Worm (Caenorhabditis elegans) whole organism, young adult: ENCODE measurements around the gene srbc-40.

Experiments used
- B0035.1 ChIP-seq: sonication (generic microtip); optimal IDR thresholded peaks from 2 replicates; lab custom pipeline; 2016; ENCODE audit warnings: missing genetic modification characterization, mild to moderate bottlenecking, missing compliant biosample characterization, missing genotype, missing genetic modification reagents
- B0336.3 ChIP-seq: fragments of 200-800 bp; sonication (Bioruptor generic); IDR thresholded peaks from 2 replicates; pipeline ENCODE4 v1.3.6; 2022; ENCODE audit warnings: missing genetic modification characterization, missing compliant biosample characterization
- F22D6.2 ChIP-seq: sonication (generic microtip); optimal IDR thresholded peaks from 2 replicates; lab custom pipeline; 2016; ENCODE audit warnings: mild to moderate bottlenecking, missing genetic modification characterization, missing compliant biosample characterization
- F57A8.1 ChIP-seq: fragments of 200-800 bp; sonication (Bioruptor generic); optimal IDR thresholded peaks from 2 replicates; lab custom pipeline; 2018; ENCODE audit warnings: mild to moderate bottlenecking, missing genetic modification characterization, moderate library complexity, missing compliant biosample characterization
- F57C9.4 ChIP-seq: sonication (generic microtip); optimal IDR thresholded peaks from 2 replicates; lab custom pipeline; 2017; ENCODE audit warnings: mild to moderate bottlenecking, missing genetic modification characterization, missing compliant biosample characterization
- K11D2.4 ChIP-seq: fragments of 200-800 bp; sonication (Bioruptor generic); IDR thresholded peaks from 2 replicates; pipeline ENCODE4 v1.3.6; 2022; ENCODE audit warnings: missing genetic modification reagents, missing genetic modification characterization, missing compliant biosample characterization
- K12H6.12 ChIP-seq: fragments of 200-800 bp; sonication (Bioruptor generic); optimal IDR thresholded peaks from 2 replicates; lab custom pipeline; 2018; ENCODE audit warnings: mild to moderate bottlenecking, missing genetic modification characterization, missing compliant biosample characterization
- Y53G8AR.9 ChIP-seq: fragments of 200-800 bp; sonication (Bioruptor generic); conservative IDR thresholded peaks from 2 replicates; pipeline ENCODE4 v1.3.6; 2022; ENCODE audit warnings: missing genetic modification reagents, missing genetic modification characterization, missing compliant biosample characterization
- Y79H2A.3 ChIP-seq: fragments of 200-800 bp; sonication (Bioruptor generic); conservative IDR thresholded peaks from 2 replicates; pipeline ENCODE4 v1.3.6; 2022; ENCODE audit warnings: missing genetic modification reagents, missing genetic modification characterization, missing compliant biosample characterization
- ZK185.1 ChIP-seq: sonication (generic microtip); optimal IDR thresholded peaks from 2 replicates; lab custom pipeline; 2016; ENCODE audit warnings: mild to moderate bottlenecking, missing genetic modification characterization, missing compliant biosample characterization; ENCODE audit not compliant: poor library complexity, severe bottlenecking
- akir-1 ChIP-seq: fragments of 200-800 bp; sonication (Bioruptor generic); optimal IDR thresholded peaks from 2 replicates; lab custom pipeline; 2018; ENCODE audit warnings: mild to moderate bottlenecking, missing genetic modification characterization, moderate library complexity, missing compliant biosample characterization
- atf-7 ChIP-seq: sonication (generic microtip); optimal IDR thresholded peaks from 2 replicates; lab custom pipeline; 2017; ENCODE audit warnings: mild to moderate bottlenecking, missing genetic modification characterization, missing compliant biosample characterization
- athp-1 ChIP-seq: sonication (generic microtip); optimal IDR thresholded peaks from 2 replicates; lab custom pipeline; 2017; ENCODE audit warnings: mild to moderate bottlenecking, missing genetic modification characterization, missing compliant biosample characterization
- attf-3 ChIP-seq: fragments of 200-800 bp; sonication (Bioruptor generic); conservative IDR thresholded peaks from 2 replicates; pipeline ENCODE4 v1.3.6; 2022; ENCODE audit warnings: missing genetic modification reagents, missing genetic modification characterization, missing compliant biosample characterization
- attf-5 ChIP-seq: fragments of 200-800 bp; sonication (Bioruptor generic); optimal IDR thresholded peaks from 2 replicates; lab custom pipeline; 2018; ENCODE audit warnings: mild to moderate bottlenecking, missing genetic modification characterization, missing compliant biosample characterization
- cebp-1 ChIP-seq, 2 experiments: fragments of 200-800 bp in 1 of 2; sonication (Bioruptor generic) in 1 of 2; sonication (generic microtip) in 1 of 2; IDR thresholded peaks in 1 of 2; optimal IDR thresholded peaks in 1 of 2; 2 replicates each; pipeline versions ENCODE4 v1.3.6 to Lab custom; 2017 to 2022; ENCODE audit warnings: missing compliant biosample characterization in 2 of 2, missing genetic modification characterization in 2 of 2, mild to moderate bottlenecking in 1 of 2, missing genetic modification reagents in 1 of 2, moderate library complexity in 1 of 2
- ceh-91 ChIP-seq: fragments of 200-800 bp; sonication (Bioruptor generic); IDR thresholded peaks from 2 replicates; pipeline ENCODE4 v1.3.6; 2022; ENCODE audit warnings: missing genetic modification reagents, missing genetic modification characterization, missing compliant biosample characterization
- dpl-1 ChIP-seq: fragments of 150-350 bp; optimal IDR thresholded peaks from 2 replicates; lab custom pipeline; 2014; ENCODE audit warnings: missing biosample characterization, missing genetic modification reagents, missing genetic modification characterization
- efl-1 ChIP-seq: fragments of 150-350 bp; optimal IDR thresholded peaks from 2 replicates; lab custom pipeline; 2014; ENCODE audit warnings: missing biosample characterization, missing genetic modification reagents, missing genetic modification characterization
- egrh-3 ChIP-seq: fragments of 200-800 bp; sonication (Bioruptor generic); IDR thresholded peaks from 2 replicates; pipeline ENCODE4 v1.3.6; 2022; ENCODE audit warnings: missing genetic modification reagents, missing genetic modification characterization, missing compliant biosample characterization
- ets-4 ChIP-seq: fragments of 200-800 bp; sonication (Bioruptor generic); optimal IDR thresholded peaks from 2 replicates; lab custom pipeline; 2018; ENCODE audit warnings: mild to moderate bottlenecking, missing genetic modification characterization, missing compliant biosample characterization
- gei-17 ChIP-seq: fragments of 200-800 bp; sonication (Bioruptor generic); optimal IDR thresholded peaks from 2 replicates; lab custom pipeline; 2018; ENCODE audit warnings: mild to moderate bottlenecking, missing genetic modification characterization, missing compliant biosample characterization
- hlh-26 ChIP-seq: fragments of 200-800 bp; sonication (Bioruptor generic); conservative IDR thresholded peaks from 2 replicates; pipeline ENCODE4 v1.3.6; 2022; ENCODE audit warnings: missing genetic modification reagents, missing genetic modification characterization, missing compliant biosample characterization
- hrde-1 ChIP-seq: sonication (generic microtip); optimal IDR thresholded peaks from 2 replicates; lab custom pipeline; 2016; ENCODE audit warnings: missing genetic modification characterization, mild to moderate bottlenecking, missing compliant biosample characterization, moderate library complexity, missing genotype, missing genetic modification reagents, borderline replicate concordance
- let-526 ChIP-seq: fragments of 200-800 bp; sonication (Bioruptor generic); IDR thresholded peaks from 2 replicates; pipeline ENCODE4 v1.3.6; 2022; ENCODE audit warnings: missing genetic modification reagents, missing genetic modification characterization, missing compliant biosample characterization
- lir-1 ChIP-seq: fragments of 200-800 bp; sonication (Bioruptor generic); conservative IDR thresholded peaks from 2 replicates; pipeline ENCODE4 v1.3.6; 2022; ENCODE audit warnings: missing genetic modification reagents, missing genetic modification characterization, missing compliant biosample characterization
- madf-10 ChIP-seq: sonication (generic microtip); optimal IDR thresholded peaks from 2 replicates; lab custom pipeline; 2016; ENCODE audit warnings: mild to moderate bottlenecking, missing genetic modification characterization, missing compliant biosample characterization
- mcd-1 ChIP-seq: fragments of 200-800 bp; sonication (Bioruptor generic); IDR thresholded peaks from 2 replicates; pipeline ENCODE4 v1.3.6; 2022; ENCODE audit warnings: missing genetic modification reagents, missing genetic modification characterization, missing compliant biosample characterization
- nhr-120 ChIP-seq: fragments of 200-800 bp; sonication (Bioruptor generic); IDR thresholded peaks from 2 replicates; pipeline ENCODE4 v1.3.6; 2022; ENCODE audit warnings: missing genetic modification characterization, missing compliant biosample characterization
- nhr-90 ChIP-seq: sonication (generic microtip); optimal IDR thresholded peaks from 2 replicates; lab custom pipeline; 2016; ENCODE audit warnings: missing genotype, mild to moderate bottlenecking, missing genetic modification characterization, missing compliant biosample characterization
- pbrm-1 ChIP-seq: fragments of 200-800 bp; sonication (Bioruptor generic); IDR thresholded peaks from 2 replicates; pipeline ENCODE4 v1.3.6; 2022; ENCODE audit warnings: missing genetic modification reagents, missing genetic modification characterization, missing compliant biosample characterization
- pha-4 ChIP-seq: fragments of 150-350 bp; sonication (generic microtip); optimal IDR thresholded peaks from 2 replicates; lab custom pipeline; 2014; ENCODE audit warnings: missing biosample characterization, missing genetic modification reagents, missing genetic modification characterization
- sea-2 ChIP-seq: fragments of 200-800 bp; sonication (Bioruptor generic); IDR thresholded peaks from 2 replicates; pipeline ENCODE4 v1.3.6; 2022; ENCODE audit warnings: missing genetic modification characterization, missing compliant biosample characterization
- snpc-1.3 ChIP-seq: sonication (generic microtip); optimal IDR thresholded peaks from 2 replicates; lab custom pipeline; 2017; ENCODE audit warnings: missing genetic modification characterization, mild to moderate bottlenecking, missing compliant biosample characterization, antibody characterized with exemption, moderate library complexity, missing genotype, missing genetic modification reagents; ENCODE audit not compliant: insufficient read depth
- snpc-4 ChIP-seq, 5 experiments: fragments of 150-350 bp in 1 of 5; sonication (generic microtip) in 4 of 5; optimal IDR thresholded peaks; 2 replicates each; lab custom pipeline; 2014 to 2018; ENCODE audit warnings: missing genetic modification characterization in 5 of 5, missing biosample characterization in 3 of 5, antibody characterized with exemption in 2 of 5, mild to moderate bottlenecking in 2 of 5, missing compliant biosample characterization in 2 of 5, missing genotype in 2 of 5, moderate library complexity in 2 of 5, missing genetic modification reagents in 1 of 5
- tbx-9 ChIP-seq: sonication (generic microtip); optimal IDR thresholded peaks from 2 replicates; lab custom pipeline; 2016; ENCODE audit warnings: borderline replicate concordance, missing genetic modification characterization, inconsistent platforms, missing compliant biosample characterization
- tlf-1 ChIP-seq: fragments of 200-800 bp; sonication (Bioruptor generic); optimal IDR thresholded peaks from 2 replicates; lab custom pipeline; 2018; ENCODE audit warnings: mild to moderate bottlenecking, missing genetic modification characterization, missing compliant biosample characterization
- unc-62 ChIP-seq: fragments of 150-350 bp; optimal IDR thresholded peaks from 2 replicates; lab custom pipeline; 2014; ENCODE audit warnings: missing biosample characterization, missing genetic modification reagents, missing genetic modification characterization
- zim-3 ChIP-seq: sonication (generic microtip); optimal IDR thresholded peaks from 2 replicates; lab custom pipeline; 2017; ENCODE audit warnings: mild to moderate bottlenecking, missing genetic modification characterization, moderate library complexity, missing compliant biosample characterization
- ztf-22 ChIP-seq: fragments of 200-800 bp; sonication (Bioruptor generic); optimal IDR thresholded peaks from 2 replicates; lab custom pipeline; 2018; ENCODE audit warnings: mild to moderate bottlenecking, missing genetic modification characterization, moderate library complexity, missing compliant biosample characterization
- ztf-26 ChIP-seq: sonication (generic microtip); optimal IDR thresholded peaks from 2 replicates; lab custom pipeline; 2017; ENCODE audit warnings: missing genetic modification characterization, missing compliant biosample characterization
- ztf-28 ChIP-seq: fragments of 200-800 bp; sonication (Bioruptor generic); IDR thresholded peaks from 2 replicates; pipeline ENCODE4 v1.3.6; 2022; ENCODE audit warnings: missing genetic modification reagents, missing genetic modification characterization, missing compliant biosample characterization
- ztf-6 ChIP-seq: fragments of 200-800 bp; sonication (Bioruptor generic); IDR thresholded peaks from 2 replicates; pipeline ENCODE4 v1.3.6; 2022; ENCODE audit warnings: missing genetic modification reagents, missing genetic modification characterization, missing compliant biosample characterization

Gene srbc-40

DNA sequence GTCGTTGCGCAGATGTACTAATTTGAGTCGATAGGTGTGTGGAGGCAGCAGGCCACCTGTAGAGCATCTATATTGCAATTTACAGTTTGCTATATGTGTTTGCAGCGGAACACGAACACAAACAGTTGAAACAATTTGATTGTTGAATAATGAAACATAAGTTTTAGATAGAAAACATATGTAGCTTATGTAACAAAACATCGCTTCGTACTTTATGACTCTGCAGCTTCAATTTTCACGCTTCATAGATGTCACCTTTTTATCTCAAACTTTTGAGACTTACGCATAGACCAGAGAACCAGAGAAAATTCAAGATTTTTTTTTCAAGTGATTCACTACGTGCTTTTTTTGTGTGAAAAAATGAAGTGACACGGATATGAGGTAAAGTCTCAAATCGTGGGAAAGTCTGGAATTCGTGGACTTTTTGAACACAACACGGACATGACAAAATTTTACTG, 4.3 kb upstream of the srbc-40 start, which contains the start of gene fbxb-72 (continued):
- TF ChIP-seq akir-1 (GFP tag; lab: Kevin White, UChicago) = peak; percentile 25
- TF ChIP-seq snpc-4 (GFP tag; optimal IDR thresholded peaks at IDR 0.05; lab: Kevin White, UChicago) = no peak
- peak in 3 of 4 experiments; percentile 1 to 41 (median 34) for TF ChIP-seq snpc-4 (tag; optimal IDR thresholded peaks at IDR 0.05; lab: Kevin White, UChicago)
- TF ChIP-seq cebp-1 (GFP tag; IDR thresholded peaks at IDR 0.05; lab: Robert Waterston, UW) = peak; percentile 73
- peak; percentile 89 for TF ChIP-seq cebp-1 (tag; optimal IDR thresholded peaks at IDR 0.05; lab: Kevin White, UChicago)
- peak; percentile 52 for TF ChIP-seq pbrm-1 (GFP tag; lab: Robert Waterston, UW)
- TF ChIP-seq Y79H2A.3 (GFP tag; lab: Robert Waterston, UW) = peak; percentile 85
- TF ChIP-seq nhr-120 (GFP tag; lab: Robert Waterston, UW) = 0 out of 2 replicates have a peak, but pooled peaks have one; percentile 59
- TF ChIP-seq K11D2.4 (GFP tag; lab: Robert Waterston, UW) = peak; percentile 78
- TF ChIP-seq zim-3 (tag; lab: Kevin White, UChicago) = peak; percentile 46
- peak; percentile 11 for TF ChIP-seq nhr-90 (tag; lab: Kevin White, UChicago)
- no peak for TF ChIP-seq ceh-91 (GFP tag; lab: Robert Waterston, UW)
- TF ChIP-seq K12H6.12 (tag; lab: Kevin White, UChicago) = peak; percentile 53
- no peak for TF ChIP-seq ets-4 (GFP tag; lab: Kevin White, UChicago)
- peak; percentile 66 for TF ChIP-seq madf-10 (tag; lab: Kevin White, UChicago)
- TF ChIP-seq egrh-3 (GFP tag; lab: Robert Waterston, UW) = no peak
- TF ChIP-seq pha-4 (tag; lab: Kevin White, UChicago) = peak; percentile 94
- TF ChIP-seq ZK185.1 (tag; lab: Kevin White, UChicago) = peak; percentile 95
- peak; percentile 71 for TF ChIP-seq B0035.1 (tag; lab: Kevin White, UChicago)
- peak; percentile 66 for TF ChIP-seq atf-7 (tag; lab: Kevin White, UChicago)
- TF ChIP-seq let-526 (GFP tag; lab: Robert Waterston, UW) = 0 out of 2 replicates have a peak, but pooled peaks have one; percentile 11
- no peak for TF ChIP-seq tbx-9 (tag; lab: Kevin White, UChicago)
- TF ChIP-seq B0336.3 (GFP tag; lab: Robert Waterston, UW) = peak; percentile 77
- TF ChIP-seq snpc-1.3 = peak; percentile 64
- no peak for TF ChIP-seq hrde-1 (tag; lab: Kevin White, UChicago)
- peak; percentile 74 for TF ChIP-seq athp-1 (tag; lab: Kevin White, UChicago)
- peak; percentile 89 for TF ChIP-seq tlf-1
- no peak for TF ChIP-seq attf-3 (GFP tag; lab: Robert Waterston, UW)
- peak; percentile 38 for TF ChIP-seq gei-17 (GFP tag; lab: Kevin White, UChicago)
- TF ChIP-seq hlh-26 (GFP tag; lab: Robert Waterston, UW) = no peak
- peak; percentile 85 for TF ChIP-seq F57C9.4 (tag; lab: Kevin White, UChicago)
- no peak for TF ChIP-seq efl-1 (GFP tag; lab: Kevin White, UChicago)
- peak; percentile 58 for TF ChIP-seq lir-1 (GFP tag; lab: Robert Waterston, UW)
- TF ChIP-seq ztf-26 (tag; lab: Kevin White, UChicago) = peak; percentile 68
- TF ChIP-seq ztf-22 = peak; percentile 65
- TF ChIP-seq dpl-1 = no peak
- TF ChIP-seq F22D6.2 = peak; percentile 85
- TF ChIP-seq F57A8.1 (GFP tag; lab: Kevin White, UChicago) = peak; percentile 41
- peak; percentile 94 for TF ChIP-seq Y53G8AR.9 (GFP tag; lab: Robert Waterston, UW)
- TF ChIP-seq mcd-1 (GFP tag; lab: Robert Waterston, UW) = peak; percentile 38; the same call in 1 of the 2 replicates
- TF ChIP-seq ztf-6 (GFP tag; lab: Robert Waterston, UW) = no peak
- TF ChIP-seq sea-2 (GFP tag; lab: Robert Waterston, UW) = 0 out of 2 replicates have a peak, but pooled peaks have one; percentile 9
- TF ChIP-seq attf-5 = peak; percentile 29
- no peak for TF ChIP-seq ztf-28
- TF ChIP-seq unc-62 (GFP tag; lab: Kevin White, UChicago) = no peak
